Worm (Caenorhabditis elegans) whole organism, L4 larva: ENCODE results near the gene C46C2.3.
A peak's percentile ranks its signal among the peaks of the same experiment; 100 is the strongest.

Source experiments
- D1046.2 ChIP-seq: fragments of 200-800 bp; sonication (Bioruptor generic); IDR thresholded peaks from 2 replicates; pipeline ENCODE4 v1.3.6; 2022; ENCODE audit warnings: missing genetic modification characterization, missing compliant biosample characterization
- F26F4.8 ChIP-seq: fragments of 200-800 bp; sonication (Bioruptor generic); conservative IDR thresholded peaks from 2 replicates; pipeline ENCODE4 v1.3.6; 2022; ENCODE audit warnings: missing genetic modification characterization, missing compliant biosample characterization
- F49E8.2 ChIP-seq: sonication (generic microtip); optimal IDR thresholded peaks from 2 replicates; lab custom pipeline; 2016; ENCODE audit warnings: missing compliant biosample characterization, mild to moderate bottlenecking, missing genetic modification characterization, borderline replicate concordance
- T20F7.1 ChIP-seq: fragments of 200-800 bp; sonication (Bioruptor generic); optimal IDR thresholded peaks from 2 replicates; lab custom pipeline; 2018; ENCODE audit warnings: mild to moderate bottlenecking, missing genetic modification characterization, missing compliant biosample characterization
- Y48G9A.11 ChIP-seq: fragments of 200-800 bp; sonication (Bioruptor generic); IDR thresholded peaks from 2 replicates; pipeline ENCODE4 v1.3.6; 2022; ENCODE audit warnings: missing genetic modification reagents, missing genetic modification characterization, missing compliant biosample characterization
- Y5F2A.4 ChIP-seq: fragments of 200-800 bp; sonication (Bioruptor generic); optimal IDR thresholded peaks from 2 replicates; lab custom pipeline; 2018; ENCODE audit warnings: mild to moderate bottlenecking, missing genetic modification characterization, missing compliant biosample characterization
- ZK337.2 ChIP-seq: fragments of 200-800 bp; sonication (Bioruptor generic); IDR thresholded peaks from 2 replicates; pipeline ENCODE4 v1.3.6; 2022; ENCODE audit warnings: missing genetic modification reagents, missing genetic modification characterization, missing compliant biosample characterization
- aly-2 ChIP-seq: sonication (generic microtip); optimal IDR thresholded peaks from 2 replicates; lab custom pipeline; 2018; ENCODE audit warnings: missing biosample characterization, missing genetic modification characterization
- ceh-28 ChIP-seq: fragments of 150-350 bp; optimal IDR thresholded peaks from 2 replicates; lab custom pipeline; 2014; ENCODE audit warnings: missing biosample characterization, missing genetic modification reagents, missing genetic modification characterization
- ceh-32 ChIP-seq: sonication (generic microtip); optimal IDR thresholded peaks from 2 replicates; lab custom pipeline; 2016; ENCODE audit warnings: mild to moderate bottlenecking, missing genetic modification characterization, missing compliant biosample characterization; ENCODE audit not compliant: poor library complexity
- ceh-44 ChIP-seq: fragments of 200-800 bp; sonication (Bioruptor generic); IDR thresholded peaks from 2 replicates; pipeline ENCODE4 v1.3.6; 2022; ENCODE audit warnings: missing genetic modification reagents, missing genetic modification characterization, missing compliant biosample characterization
- ctbp-1 ChIP-seq: fragments of 200-800 bp; sonication (Bioruptor generic); IDR thresholded peaks from 2 replicates; pipeline ENCODE4 v1.3.6; 2022; ENCODE audit warnings: missing genetic modification reagents, missing genetic modification characterization, missing compliant biosample characterization
- daf-12 ChIP-seq: fragments of 150-350 bp; optimal IDR thresholded peaks from 2 replicates; lab custom pipeline; 2014; ENCODE audit warnings: missing biosample characterization, missing genetic modification reagents, missing genetic modification characterization
- daf-16 ChIP-seq, 3 experiments: sonication (generic microtip); optimal IDR thresholded peaks; 2 replicates each; lab custom pipeline; 2016 to 2017; ENCODE audit warnings: missing genetic modification characterization in 3 of 3, missing genetic modification reagents in 3 of 3, mild to moderate bottlenecking in 2 of 3, missing compliant biosample characterization in 2 of 3, missing biosample characterization in 1 of 3, moderate library complexity in 1 of 3
- daf-8 ChIP-seq: fragments of 200-800 bp; sonication (Bioruptor generic); IDR thresholded peaks from 2 replicates; pipeline ENCODE4 v1.3.6; 2022; ENCODE audit warnings: missing genetic modification characterization, missing compliant biosample characterization
- dmd-8 ChIP-seq: fragments of 200-800 bp; sonication (Bioruptor generic); IDR thresholded peaks from 2 replicates; pipeline ENCODE4 v1.3.6; 2022; ENCODE audit warnings: missing genetic modification characterization, missing compliant biosample characterization
- dmd-9 ChIP-seq: fragments of 200-800 bp; sonication (Bioruptor generic); IDR thresholded peaks from 2 replicates; pipeline ENCODE4 v1.3.6; 2022; ENCODE audit warnings: missing genetic modification reagents, missing genetic modification characterization, missing compliant biosample characterization
- egl-27 ChIP-seq: sonication (generic microtip); optimal IDR thresholded peaks from 3 replicates; lab custom pipeline; 2017; ENCODE audit warnings: missing biosample characterization, missing genetic modification reagents, missing genetic modification characterization
- fos-1 ChIP-seq: fragments of 150-350 bp; optimal IDR thresholded peaks from 2 replicates; lab custom pipeline; 2014; ENCODE audit warnings: missing biosample characterization, missing genetic modification characterization
- gei-8 ChIP-seq: fragments of 200-800 bp; sonication (Bioruptor generic); optimal IDR thresholded peaks from 2 replicates; lab custom pipeline; 2018; ENCODE audit warnings: mild to moderate bottlenecking, missing genetic modification characterization, missing compliant biosample characterization
- hlh-11 ChIP-seq: fragments of 200-800 bp; sonication (Bioruptor generic); optimal IDR thresholded peaks from 2 replicates; lab custom pipeline; 2018; ENCODE audit warnings: mild to moderate bottlenecking, missing genetic modification characterization, missing compliant biosample characterization
- hmg-1.1 ChIP-seq: fragments of 200-800 bp; sonication (Bioruptor generic); IDR thresholded peaks from 2 replicates; pipeline ENCODE4 v1.3.6; 2022; ENCODE audit warnings: missing genetic modification reagents, missing genetic modification characterization, missing compliant biosample characterization
- lim-7 ChIP-seq: fragments of 200-800 bp; sonication (Bioruptor generic); IDR thresholded peaks from 2 replicates; pipeline ENCODE4 v1.3.6; 2022; ENCODE audit warnings: missing genetic modification characterization, missing compliant biosample characterization
- lin-29 ChIP-seq: fragments of 200-800 bp; sonication (Bioruptor generic); IDR thresholded peaks from 2 replicates; pipeline ENCODE4 v1.3.6; 2022; ENCODE audit warnings: missing genetic modification reagents, missing genetic modification characterization, missing compliant biosample characterization
- lsy-2 ChIP-seq, 2 experiments: fragments of 150-350 bp in 1 of 2; sonication (generic microtip) in 1 of 2; optimal IDR thresholded peaks; 2 replicates each; lab custom pipeline; 2014 to 2017; ENCODE audit warnings: missing biosample characterization in 2 of 2, missing genetic modification characterization in 2 of 2
- madf-5 ChIP-seq, 2 experiments: fragments of 200-800 bp; sonication (Bioruptor generic); IDR thresholded peaks; 2 replicates each; pipeline ENCODE4 v1.3.6; 2022; ENCODE audit warnings: missing compliant biosample characterization in 2 of 2, missing genetic modification characterization in 2 of 2
- mdl-1 ChIP-seq, 2 experiments: fragments of 150-350 bp in 1 of 2; sonication (generic microtip) in 1 of 2; optimal IDR thresholded peaks; 2 replicates each; lab custom pipeline; 2014 to 2017; ENCODE audit warnings: missing biosample characterization in 2 of 2, missing genetic modification characterization in 2 of 2
- mdt-29 ChIP-seq: fragments of 200-800 bp; sonication (Bioruptor generic); IDR thresholded peaks from 2 replicates; pipeline ENCODE4 v1.3.6; 2022; ENCODE audit warnings: missing genetic modification reagents, missing genetic modification characterization, missing compliant biosample characterization
- nhr-102 ChIP-seq: sonication (generic microtip); optimal IDR thresholded peaks from 2 replicates; lab custom pipeline; 2016; ENCODE audit warnings: mild to moderate bottlenecking, missing genetic modification characterization, moderate library complexity, missing compliant biosample characterization
- nhr-25 ChIP-seq: sonication (generic microtip); optimal IDR thresholded peaks from 2 replicates; lab custom pipeline; 2017; ENCODE audit warnings: missing genetic modification characterization, mild to moderate bottlenecking, missing compliant biosample characterization, antibody characterized with exemption, moderate library complexity, borderline replicate concordance; ENCODE audit not compliant: insufficient read depth
- nhr-28 ChIP-seq: fragments of 150-350 bp; optimal IDR thresholded peaks from 2 replicates; lab custom pipeline; 2014; ENCODE audit warnings: missing biosample characterization, missing genetic modification characterization
- nhr-76 ChIP-seq: fragments of 150-350 bp; optimal IDR thresholded peaks from 2 replicates; lab custom pipeline; 2014; ENCODE audit warnings: missing biosample characterization, missing genetic modification characterization
- php-3 ChIP-seq: fragments of 200-800 bp; sonication (Bioruptor generic); IDR thresholded peaks from 2 replicates; pipeline ENCODE4 v1.3.6; 2022; ENCODE audit warnings: missing genetic modification reagents, missing genetic modification characterization, missing compliant biosample characterization
- pqm-1 ChIP-seq: sonication (generic microtip); optimal IDR thresholded peaks from 2 replicates; lab custom pipeline; 2017; ENCODE audit warnings: missing biosample characterization, missing genetic modification characterization
- rbr-2 ChIP-seq: sonication (generic microtip); optimal IDR thresholded peaks from 2 replicates; lab custom pipeline; 2016; ENCODE audit warnings: missing genotype, missing genetic modification characterization, missing compliant biosample characterization
- saeg-2 ChIP-seq: fragments of 200-800 bp; sonication (Bioruptor generic); IDR thresholded peaks from 2 replicates; pipeline ENCODE4 v1.3.6; 2022; ENCODE audit warnings: missing genetic modification reagents, missing genetic modification characterization, missing compliant biosample characterization
- spr-1 ChIP-seq: sonication (generic microtip); optimal IDR thresholded peaks from 2 replicates; lab custom pipeline; 2016; ENCODE audit warnings: mild to moderate bottlenecking, missing genetic modification characterization, missing compliant biosample characterization
- tra-1 ChIP-seq: fragments of 200-800 bp; sonication (Bioruptor generic); IDR thresholded peaks from 2 replicates; pipeline ENCODE4 v1.3.6; 2022; ENCODE audit warnings: missing genetic modification reagents, missing genetic modification characterization, missing compliant biosample characterization
- unc-39 ChIP-seq: sonication (generic microtip); optimal IDR thresholded peaks from 2 replicates; lab custom pipeline; 2017; ENCODE audit warnings: missing biosample characterization, missing genetic modification characterization
- unc-62 ChIP-seq, 3 experiments: fragments of 150-350 bp in 1 of 3; sonication (generic microtip); optimal IDR thresholded peaks in 2 of 3; peaks in 1 of 3; 1 replicate in 1 of 3; 2 replicates in 2 of 3; lab custom pipeline; 2014 to 2017; ENCODE audit warnings: missing biosample characterization in 3 of 3, missing genetic modification characterization in 3 of 3, missing genetic modification reagents in 3 of 3, missing genotype in 1 of 3
- vab-7 ChIP-seq: fragments of 200-800 bp; sonication (Bioruptor generic); IDR thresholded peaks from 2 replicates; pipeline ENCODE4 v1.3.6; 2022; ENCODE audit warnings: missing genetic modification reagents, missing genetic modification characterization, missing compliant biosample characterization
- zfp-2 ChIP-seq: sonication (generic microtip); optimal IDR thresholded peaks from 2 replicates; lab custom pipeline; 2016; ENCODE audit warnings: mild to moderate bottlenecking, missing genetic modification characterization, missing compliant biosample characterization
- zfp-3 ChIP-seq: fragments of 200-800 bp; sonication (Bioruptor generic); conservative IDR thresholded peaks from 2 replicates; pipeline ENCODE4 v1.3.6; 2022; ENCODE audit warnings: missing genetic modification reagents, missing genetic modification characterization, missing compliant biosample characterization
- ztf-11 ChIP-seq: fragments of 150-350 bp; optimal IDR thresholded peaks from 2 replicates; lab custom pipeline; 2014; ENCODE audit warnings: missing biosample characterization, missing genetic modification characterization
- ztf-7 ChIP-seq: fragments of 150-350 bp; optimal IDR thresholded peaks from 2 replicates; lab custom pipeline; 2014; ENCODE audit warnings: missing biosample characterization, missing genetic modification characterization

The C46C2.3 gene

ce11 chrIV:9224825-9225224 lies at the start of gene C46C2.3:
Gene C46C2.3, plus strand, starts transcription at chrIV:9225125.
- peak in 1 of 2 experiments; percentile 19 for TF ChIP-seq unc-62 (GFP tag; optimal IDR thresholded peaks at IDR 0.05 in 1 of 2; lab: Kevin White, UChicago)
- no peak for TF ChIP-seq unc-62 (tag; optimal IDR thresholded peaks at IDR 0.05; lab: Kevin White, UChicago)
- no peak for TF ChIP-seq lsy-2 (tag; optimal IDR thresholded peaks at IDR 0.05; lab: Kevin White, UChicago)

DNA sequence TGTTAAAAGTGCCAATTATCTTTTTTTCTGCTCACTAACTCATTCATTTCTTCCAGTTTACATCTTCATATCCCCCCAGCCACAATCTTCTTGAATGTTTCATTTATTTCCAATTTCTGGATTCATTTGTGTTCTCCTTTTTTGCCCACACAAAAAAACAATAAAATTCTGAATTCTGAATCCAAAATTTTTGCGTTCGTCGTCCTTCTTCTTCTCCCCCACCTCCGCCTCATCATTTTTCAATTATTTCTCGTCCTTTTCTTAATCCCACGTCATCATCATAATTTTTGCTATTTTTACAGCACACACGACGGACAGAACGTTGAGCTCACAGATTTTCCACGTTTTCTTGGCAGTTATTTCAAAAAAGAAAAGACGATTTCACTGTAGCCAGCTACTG lies 40.4 kb upstream of the C46C2.3 start, which contains the start of gene C07C7.1:
Gene C07C7.1 (plus strand): TSS at position 301 of the 400 bp plus-strand sequence.
- no peak for TF ChIP-seq ceh-44 (GFP tag; lab: Robert Waterston, UW)
- TF ChIP-seq php-3 (GFP tag; lab: Robert Waterston, UW) = no peak
- no peak for TF ChIP-seq ZK337.2 (GFP tag; lab: Robert Waterston, UW)

DNA sequence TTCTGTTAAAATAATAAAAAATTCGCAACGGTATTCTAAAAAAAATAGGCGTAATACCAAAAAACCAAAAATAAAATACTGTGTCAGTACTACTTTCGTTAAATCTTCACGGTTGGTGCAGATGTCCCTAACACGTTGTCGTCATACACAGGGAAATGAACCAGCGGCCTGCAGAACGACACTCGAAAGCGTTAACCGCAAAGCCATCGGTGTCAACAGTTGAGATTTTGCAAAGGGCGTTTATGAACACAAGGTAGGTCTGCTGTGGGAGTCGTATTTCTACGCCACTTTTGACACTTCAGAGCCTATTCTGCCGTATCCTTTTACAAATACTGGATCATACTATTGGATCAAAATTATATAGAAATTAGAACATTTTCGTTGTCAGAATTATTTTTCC lies 33.7 kb upstream of the C46C2.3 start:
- no peak for TF ChIP-seq nhr-25 (tag; lab: Kevin White, UChicago)
- peak; percentile 56; the same call in 1 of the 2 replicates for TF ChIP-seq Y48G9A.11 (GFP tag; lab: Robert Waterston, UW)
- TF ChIP-seq ztf-11 (tag; lab: Kevin White, UChicago) = no peak
- peak; percentile 59 for TF ChIP-seq nhr-28 (tag; lab: Kevin White, UChicago)
- TF ChIP-seq D1046.2 (GFP tag; lab: Robert Waterston, UW) = peak; percentile 85; the same call in 1 of the 2 replicates
- no peak for TF ChIP-seq unc-39 (tag; lab: Kevin White, UChicago)
- peak; percentile 45; the same call in 1 of the 2 replicates for TF ChIP-seq mdt-29 (GFP tag; lab: Robert Waterston, UW)
- 0 out of 2 replicates have a peak, but pooled peaks have one; percentile 29 for TF ChIP-seq saeg-2
- peak; percentile 80 for TF ChIP-seq lim-7 (GFP tag; lab: Robert Waterston, UW)
- no peak for TF ChIP-seq daf-12 (tag; lab: Kevin White, UChicago)
- TF ChIP-seq madf-5 (GFP tag; IDR thresholded peaks at IDR 0.05; lab: Robert Waterston, UW) = peak; percentile 42 to 56; a peak in 2 of 4 replicates
- TF ChIP-seq ceh-32 (tag; lab: Kevin White, UChicago) = no peak
- TF ChIP-seq F26F4.8 (GFP tag; lab: Robert Waterston, UW) = 0 out of 2 replicates have a peak, but pooled peaks have one; percentile 60
- TF ChIP-seq rbr-2 (tag; lab: Kevin White, UChicago) = peak; percentile 58
- TF ChIP-seq hlh-11 (tag; lab: Kevin White, UChicago) = no peak
- TF ChIP-seq ztf-7 (tag; lab: Kevin White, UChicago) = peak; percentile 62
- peak; percentile 79; the same call in 1 of the 2 replicates for TF ChIP-seq dmd-8
- no peak for TF ChIP-seq spr-1
- TF ChIP-seq zfp-3 (GFP tag; lab: Robert Waterston, UW) = peak; percentile 54; the same call in 1 of the 2 replicates
- TF ChIP-seq vab-7 (GFP tag; lab: Robert Waterston, UW) = peak; percentile 89
- TF ChIP-seq ceh-44 (GFP tag; lab: Robert Waterston, UW) = 0 out of 2 replicates have a peak, but pooled peaks have one; percentile 50
- TF ChIP-seq nhr-102 (tag; lab: Kevin White, UChicago) = no peak
- peak; percentile 17 to 89 for TF ChIP-seq daf-16 (GFP tag; optimal IDR thresholded peaks at IDR 0.05; lab: Kevin White, UChicago)
- no peak for TF ChIP-seq daf-16 (tag; optimal IDR thresholded peaks at IDR 0.05; lab: Kevin White, UChicago)
- no peak for TF ChIP-seq aly-2 (tag; lab: Kevin White, UChicago)
- peak; percentile 76 for TF ChIP-seq ZK337.2 (GFP tag; lab: Robert Waterston, UW)
- TF ChIP-seq pqm-1 = no peak
- TF ChIP-seq Y5F2A.4 = peak; percentile 30
- no peak for TF ChIP-seq lin-29
- peak; percentile 79 for TF ChIP-seq hmg-1.1 (GFP tag; lab: Robert Waterston, UW)
- TF ChIP-seq daf-8 (GFP tag; lab: Robert Waterston, UW) = 0 out of 2 replicates have a peak, but pooled peaks have one; percentile 51
- TF ChIP-seq nhr-76 (tag; lab: Kevin White, UChicago) = no peak
- TF ChIP-seq ceh-28 (tag; lab: Kevin White, UChicago) = no peak
- peak; percentile 75 for TF ChIP-seq tra-1 (GFP tag; lab: Robert Waterston, UW)
- TF ChIP-seq dmd-9 (GFP tag; lab: Robert Waterston, UW) = peak; percentile 70; the same call in 1 of the 2 replicates
- peak in 1 of 2 experiments; percentile 71 for TF ChIP-seq mdl-1 (tag; optimal IDR thresholded peaks at IDR 0.05; lab: Kevin White, UChicago)
- TF ChIP-seq gei-8 (GFP tag; lab: Kevin White, UChicago) = peak; percentile 72
- TF ChIP-seq egl-27 (tag; lab: Kevin White, UChicago) = no peak
- peak; percentile 29 for TF ChIP-seq zfp-2
- no peak for TF ChIP-seq fos-1 (tag; lab: Kevin White, UChicago)
- TF ChIP-seq ctbp-1 (GFP tag; lab: Robert Waterston, UW) = peak; percentile 85
- peak; percentile 79 for TF ChIP-seq T20F7.1
- peak; percentile 45 for TF ChIP-seq F49E8.2
